Worm (Caenorhabditis elegans) whole organism, mixed stage, embryonic: ENCODE data around the gene T16G12.7.

Source experiments
- M03D4.4 ChIP-seq: sonication (generic microtip); optimal IDR thresholded peaks from 2 replicates; lab custom pipeline; 2017; ENCODE audit warnings: mild to moderate bottlenecking, missing genetic modification characterization, missing compliant biosample characterization
- bed-3 ChIP-seq: fragments of 200-800 bp; sonication (Bioruptor generic); optimal IDR thresholded peaks from 3 replicates; lab custom pipeline; 2018; ENCODE audit warnings: mild to moderate bottlenecking, missing genetic modification characterization, moderate library complexity, missing compliant biosample characterization
- blmp-1 ChIP-seq: fragments of 150-350 bp; optimal IDR thresholded peaks from 2 replicates; lab custom pipeline; 2014; ENCODE audit warnings: missing biosample characterization, missing genetic modification characterization
- ceh-39 ChIP-seq: fragments of 150-350 bp; optimal IDR thresholded peaks from 2 replicates; lab custom pipeline; 2014; ENCODE audit warnings: missing biosample characterization, missing genetic modification characterization
- ceh-83 ChIP-seq: fragments of 200-800 bp; sonication (Bioruptor generic); optimal IDR thresholded peaks from 2 replicates; lab custom pipeline; 2018; ENCODE audit warnings: mild to moderate bottlenecking, missing genetic modification characterization, missing compliant biosample characterization
- ces-1 ChIP-seq: fragments of 150-350 bp; optimal IDR thresholded peaks from 2 replicates; lab custom pipeline; 2014; ENCODE audit warnings: missing biosample characterization, missing genetic modification reagents, missing genetic modification characterization
- cnd-1 ChIP-seq: fragments of 200-800 bp; sonication (Bioruptor generic); optimal IDR thresholded peaks from 2 replicates; lab custom pipeline; 2018; ENCODE audit warnings: mild to moderate bottlenecking, missing genetic modification characterization, missing compliant biosample characterization
- elt-1 ChIP-seq: sonication (generic microtip); optimal IDR thresholded peaks from 2 replicates; lab custom pipeline; 2017; ENCODE audit warnings: missing genetic modification characterization, mild to moderate bottlenecking, missing compliant biosample characterization, antibody characterized with exemption, moderate library complexity, borderline replicate concordance; ENCODE audit not compliant: insufficient read depth
- elt-3 ChIP-seq: fragments of 150-350 bp; optimal IDR thresholded peaks from 2 replicates; lab custom pipeline; 2014; ENCODE audit warnings: missing biosample characterization, missing genetic modification characterization
- flh-1 ChIP-seq: fragments of 200-800 bp; sonication (Bioruptor generic); optimal IDR thresholded peaks from 2 replicates; lab custom pipeline; 2018; ENCODE audit warnings: mild to moderate bottlenecking, missing genetic modification characterization, moderate library complexity, missing compliant biosample characterization
- lin-13 ChIP-seq: fragments of 150-350 bp; optimal IDR thresholded peaks from 2 replicates; lab custom pipeline; 2014; ENCODE audit warnings: missing biosample characterization, missing genetic modification characterization
- lin-32 ChIP-seq: fragments of 200-800 bp; sonication (Bioruptor generic); optimal IDR thresholded peaks from 2 replicates; lab custom pipeline; 2018; ENCODE audit warnings: mild to moderate bottlenecking, missing genetic modification characterization, missing compliant biosample characterization
- lsy-2 ChIP-seq: fragments of 150-350 bp; optimal IDR thresholded peaks from 2 replicates; lab custom pipeline; 2014; ENCODE audit warnings: missing biosample characterization, missing genetic modification characterization
- mab-5 ChIP-seq: fragments of 150-350 bp; optimal IDR thresholded peaks from 2 replicates; lab custom pipeline; 2014; ENCODE audit warnings: missing biosample characterization, missing genetic modification characterization
- mls-2 ChIP-seq: sonication (generic microtip); optimal IDR thresholded peaks from 2 replicates; lab custom pipeline; 2016; ENCODE audit warnings: mild to moderate bottlenecking, missing genetic modification characterization, moderate library complexity, missing compliant biosample characterization
- nhr-12 ChIP-seq: fragments of 150-350 bp; optimal IDR thresholded peaks from 2 replicates; lab custom pipeline; 2014; ENCODE audit warnings: missing biosample characterization, missing genetic modification characterization
- nhr-2 ChIP-seq: fragments of 150-350 bp; optimal IDR thresholded peaks from 2 replicates; lab custom pipeline; 2014; ENCODE audit warnings: missing biosample characterization, missing genetic modification characterization
- nhr-28 ChIP-seq: fragments of 150-350 bp; optimal IDR thresholded peaks from 2 replicates; lab custom pipeline; 2014; ENCODE audit warnings: missing biosample characterization, missing genetic modification characterization
- nhr-76 ChIP-seq: sonication (generic microtip); optimal IDR thresholded peaks from 2 replicates; lab custom pipeline; 2017; ENCODE audit warnings: missing biosample characterization, missing genetic modification characterization
- pha-4 ChIP-seq: fragments of 150-350 bp; optimal IDR thresholded peaks from 2 replicates; lab custom pipeline; 2018; ENCODE audit warnings: missing biosample characterization, missing genetic modification reagents, missing genetic modification characterization
- sem-2 ChIP-seq: fragments of 200-800 bp; sonication (Bioruptor generic); optimal IDR thresholded peaks from 2 replicates; lab custom pipeline; 2018; ENCODE audit warnings: mild to moderate bottlenecking, missing genetic modification characterization, missing compliant biosample characterization
- sptf-1 ChIP-seq: sonication (generic microtip); optimal IDR thresholded peaks from 2 replicates; lab custom pipeline; 2017; ENCODE audit warnings: mild to moderate bottlenecking, missing genetic modification characterization, moderate library complexity, missing compliant biosample characterization
- tbx-8 ChIP-seq: fragments of 200-800 bp; sonication (Bioruptor generic); optimal IDR thresholded peaks from 2 replicates; lab custom pipeline; 2018; ENCODE audit warnings: mild to moderate bottlenecking, missing genetic modification characterization, moderate library complexity, missing compliant biosample characterization
- unc-39 ChIP-seq: fragments of 150-350 bp; optimal IDR thresholded peaks from 2 replicates; lab custom pipeline; 2014; ENCODE audit warnings: missing biosample characterization, missing genetic modification characterization
- unc-62 ChIP-seq: fragments of 150-350 bp; optimal IDR thresholded peaks from 2 replicates; lab custom pipeline; 2014; ENCODE audit warnings: missing biosample characterization, missing genetic modification reagents, missing genetic modification characterization
- zip-8 ChIP-seq: fragments of 150-350 bp; optimal IDR thresholded peaks from 2 replicates; lab custom pipeline; 2014; ENCODE audit warnings: missing biosample characterization, missing genetic modification characterization
- ztf-11 ChIP-seq: fragments of 150-350 bp; optimal IDR thresholded peaks from 2 replicates; lab custom pipeline; 2014; ENCODE audit warnings: missing biosample characterization, missing genetic modification characterization

T16G12.7 gene

DNA sequence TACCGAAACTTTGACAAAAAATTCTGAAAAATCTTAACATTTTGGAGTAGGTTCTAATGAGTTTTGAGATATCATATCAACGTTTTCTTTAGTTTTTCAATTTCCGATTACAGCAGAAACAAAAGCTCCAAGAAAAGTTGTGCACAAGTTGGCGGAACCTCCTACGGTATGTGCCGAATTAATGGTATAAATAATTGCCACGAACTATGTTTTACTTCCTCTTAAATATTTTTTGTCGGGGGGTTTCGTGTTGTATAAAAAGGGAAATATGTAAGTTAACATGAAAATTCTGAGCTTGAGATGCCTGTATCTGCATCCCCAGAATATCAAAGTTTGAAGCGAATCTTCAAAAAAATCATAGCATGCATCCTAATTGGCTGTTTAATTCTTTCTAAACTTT is 6.0 kb downstream of the T16G12.7 start, which contains the start of gene M04D8.8:
TSS of gene M04D8.8 (plus strand) at position 301 of the 400 bp plus-strand sequence.
- no peak for TF ChIP-seq ztf-11 (tag; lab: Kevin White, UChicago)
- TF ChIP-seq sem-2 (GFP tag; lab: Kevin White, UChicago): no peak
- no peak for TF ChIP-seq elt-1 (tag; lab: Kevin White, UChicago)
- TF ChIP-seq, all 35 proteins: peak for 0

DNA sequence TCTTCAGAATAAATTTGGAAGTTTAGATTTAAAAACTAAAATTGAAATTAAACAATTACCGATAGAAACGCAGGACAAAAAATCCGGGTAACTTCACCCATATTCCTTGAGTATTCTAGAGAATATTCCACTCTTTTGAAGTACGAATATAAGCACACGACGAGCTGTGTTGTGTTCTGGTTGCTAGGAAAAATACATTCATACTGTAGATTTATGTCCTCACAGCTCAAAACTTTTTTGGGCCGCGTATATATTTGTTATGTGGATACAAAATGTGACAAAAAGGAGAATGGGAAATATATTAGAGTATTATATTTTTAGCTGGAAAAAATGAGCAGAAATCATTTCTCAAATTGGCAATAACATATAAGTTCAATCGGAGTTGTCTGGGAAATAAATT is 6.7 kb downstream of the T16G12.7 start, which contains the start of gene M04D8.5:
TSS of gene M04D8.5 (minus strand) at position 101 of the 400 bp plus-strand sequence.
- no peak for TF ChIP-seq cnd-1 (tag; lab: Kevin White, UChicago)
- no peak for TF ChIP-seq mab-5 (tag; lab: Kevin White, UChicago)
- no peak for TF ChIP-seq sem-2 (GFP tag; lab: Kevin White, UChicago)
- TF ChIP-seq unc-39 (tag; lab: Kevin White, UChicago): no peak
- no peak for TF ChIP-seq unc-62 (GFP tag; lab: Kevin White, UChicago)
- TF ChIP-seq mls-2 (tag; lab: Kevin White, UChicago): no peak
- no peak for TF ChIP-seq pha-4 (tag; lab: Kevin White, UChicago)

DNA sequence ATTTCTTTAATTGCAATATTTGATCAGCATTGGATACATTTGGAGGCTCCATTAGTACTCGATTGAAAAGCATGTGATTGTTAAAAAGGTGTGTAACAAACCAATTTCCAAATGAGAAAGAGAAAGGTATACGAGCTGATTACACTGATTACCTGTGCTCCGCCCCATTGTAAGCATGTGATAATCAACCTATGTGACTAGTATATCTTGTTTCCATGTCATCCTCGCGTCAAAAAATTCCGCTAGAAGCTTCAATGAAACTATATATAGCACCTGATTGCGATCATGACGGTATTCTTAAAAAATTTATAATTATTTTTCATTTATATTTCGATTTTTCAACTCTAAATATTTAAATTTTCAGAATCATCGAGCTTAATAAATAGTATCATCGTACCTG is 9.4 kb downstream of the T16G12.7 start, which contains the start of gene M04D8.4:
TSS of gene M04D8.4 (minus strand) at position 101 of the 400 bp plus-strand sequence.
- TF ChIP-seq elt-1 (tag; lab: Kevin White, UChicago) (no peak), ceh-83 (GFP tag; lab: Kevin White, UChicago) (no peak), nhr-76 (no peak), nhr-12 (tag; lab: Kevin White, UChicago) (no peak), lsy-2 (tag; lab: Kevin White, UChicago) (no peak), blmp-1 (tag; lab: Kevin White, UChicago) (no peak), bed-3 (no peak), unc-39 (tag; lab: Kevin White, UChicago) (no peak)

DNA sequence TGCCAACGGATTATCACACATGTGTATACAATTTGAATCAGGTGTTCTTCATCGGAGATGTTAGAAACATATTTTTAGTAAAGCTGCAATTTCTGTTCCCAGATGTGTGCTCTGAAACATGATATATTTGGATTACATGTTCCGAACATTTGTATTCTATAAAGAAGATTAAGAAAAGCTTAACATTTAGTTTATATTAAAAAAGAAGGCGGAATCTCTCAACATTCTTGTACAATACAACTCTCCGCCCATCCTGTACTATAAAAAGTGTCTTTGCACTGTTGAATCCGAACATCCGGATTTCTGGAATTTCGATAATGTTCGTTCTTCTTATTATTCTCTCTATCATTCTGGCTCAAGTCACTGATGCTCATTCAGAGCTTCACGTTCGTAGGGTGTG is 12.0 kb downstream of the T16G12.7 start, which contains the start of gene ins-23:
TSS of gene ins-23 (plus strand) at position 301 of the 400 bp plus-strand sequence.
- no peak for TF ChIP-seq mls-2 (tag; lab: Kevin White, UChicago)

DNA sequence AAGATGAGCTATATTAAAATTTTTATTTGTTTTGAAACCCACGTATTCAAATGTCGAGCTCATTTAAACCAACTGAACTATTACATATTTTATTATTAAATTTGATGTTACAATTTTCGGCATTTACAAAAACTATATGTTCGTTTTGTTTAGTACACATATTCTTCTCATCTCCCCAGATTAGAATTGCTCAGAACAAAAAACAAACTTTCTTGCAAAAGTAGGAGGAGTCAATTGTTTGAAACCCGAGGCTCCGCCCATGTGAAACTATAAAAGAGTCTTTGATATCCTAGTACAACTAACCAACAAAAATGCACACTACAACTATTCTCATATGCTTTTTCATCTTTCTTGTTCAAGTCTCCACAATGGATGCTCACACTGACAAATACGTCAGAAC is 13.9 kb downstream of the T16G12.7 start, which contains the start of gene ins-22:
TSS of gene ins-22 (plus strand) at position 301 of the 400 bp plus-strand sequence.
- TF ChIP-seq lsy-2 (tag; lab: Kevin White, UChicago): no peak
- no peak for TF ChIP-seq nhr-28 (tag; lab: Kevin White, UChicago)
- no peak for TF ChIP-seq sptf-1
- TF ChIP-seq ces-1 (GFP tag; lab: Kevin White, UChicago): no peak

DNA sequence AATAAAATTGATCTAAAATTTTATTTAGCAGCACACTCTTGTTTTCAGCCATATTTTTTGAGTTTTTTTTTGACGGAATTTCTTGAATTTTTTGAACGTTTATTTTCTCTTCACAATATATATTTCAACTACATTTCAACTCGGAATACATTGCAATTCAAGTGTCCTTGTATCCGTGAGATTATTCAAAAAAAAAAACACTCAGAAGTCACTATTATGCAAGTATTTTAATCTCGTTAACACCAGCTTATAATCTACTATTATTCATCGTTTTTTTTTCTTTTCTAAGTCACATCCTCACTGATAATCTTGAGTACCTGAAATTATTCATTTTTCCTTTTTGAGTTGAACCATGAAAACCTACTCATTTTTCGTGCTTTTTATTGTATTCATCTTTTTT is 16.5 kb downstream of the T16G12.7 start, which contains the start of gene ins-21:
TSS of gene ins-21 (plus strand) at position 301 of the 400 bp plus-strand sequence.
- no peak for TF ChIP-seq elt-3 (tag; lab: Kevin White, UChicago)
- no peak for TF ChIP-seq sem-2 (GFP tag; lab: Kevin White, UChicago)
- TF ChIP-seq flh-1 (GFP tag; lab: Kevin White, UChicago): no peak
- TF ChIP-seq elt-1 (tag; lab: Kevin White, UChicago): no peak
- TF ChIP-seq ces-1 (GFP tag; lab: Kevin White, UChicago): no peak
- no peak for TF ChIP-seq unc-39 (tag; lab: Kevin White, UChicago)
- no peak for TF ChIP-seq nhr-28 (tag; lab: Kevin White, UChicago)
- TF ChIP-seq lin-32: no peak
- TF ChIP-seq mab-5 (tag; lab: Kevin White, UChicago): no peak
- TF ChIP-seq nhr-12 (tag; lab: Kevin White, UChicago): no peak
- TF ChIP-seq nhr-2 (tag; lab: Kevin White, UChicago): no peak
- no peak for TF ChIP-seq ceh-83 (GFP tag; lab: Kevin White, UChicago)
- TF ChIP-seq lin-13 (tag; lab: Kevin White, UChicago): no peak
- no peak for TF ChIP-seq tbx-8
- TF ChIP-seq zip-8: no peak
- no peak for TF ChIP-seq ztf-11 (tag; lab: Kevin White, UChicago)
- no peak for TF ChIP-seq M03D4.4
- TF ChIP-seq ceh-39 (tag; lab: Kevin White, UChicago): no peak
- no peak for TF ChIP-seq nhr-76
- TF ChIP-seq lsy-2 (tag; lab: Kevin White, UChicago): no peak
- TF ChIP-seq, all 35 proteins: peak for 0
